Worm (Caenorhabditis elegans): ENCODE data around the gene F09D12.2.

DNA sequence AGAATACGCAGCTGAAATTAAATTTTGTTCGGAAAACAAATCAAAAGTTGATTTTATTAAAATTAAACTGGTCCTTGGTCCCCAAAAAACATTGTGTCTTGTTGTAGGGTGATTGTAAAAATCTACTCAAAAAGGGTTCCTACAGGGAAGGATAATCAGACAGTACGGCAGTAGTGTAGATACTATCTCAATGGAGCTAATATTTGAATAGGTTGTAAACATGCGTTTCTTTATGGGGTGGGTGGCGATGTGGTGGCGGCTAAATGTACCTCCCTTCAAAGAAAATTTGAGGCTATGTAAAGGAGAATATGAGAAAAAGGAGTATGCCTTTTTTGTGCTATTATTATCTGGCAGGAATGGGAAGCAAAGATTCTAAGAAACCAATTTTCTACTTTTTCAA lies 8.5 kb upstream of the F09D12.2 start:
- TF ChIP-seq tbx-11 (GFP tag; IDR thresholded peaks at IDR 0.05) (no peak), ama-1 (optimal IDR thresholded peaks at IDR 0.05) (no peak), F13C5.2 (tag; optimal IDR thresholded peaks at IDR 0.05) (no peak), ceh-13 (GFP tag; optimal IDR thresholded peaks at IDR 0.05) (no peak), hmg-4 (GFP tag; optimal IDR thresholded peaks at IDR 0.05) (no peak), tra-4 (tag; optimal IDR thresholded peaks at IDR 0.05) (no peak), scrt-1 (GFP tag; IDR thresholded peaks at IDR 0.05) (no peak), sea-1 (GFP tag; conservative IDR thresholded peaks at IDR 0.05) (no peak), ceh-36 (tag; optimal IDR thresholded peaks at IDR 0.05) (no peak)

Data from whole organism, early embryonic.